Fruit fly (Drosophila melanogaster) whole organism, embryonic: ENCODE data around the gene CG12239.

Experiments used
- Bgb ChIP-seq: fragments of 200-800 bp; sonication (Bioruptor generic); IDR thresholded peaks from 2 replicates; pipeline ENCODE4 v1.3.6; 2022; ENCODE audit warnings: missing biosample characterization, missing genetic modification characterization; ENCODE audit not compliant: partially characterized antibody
- Bteb2 ChIP-seq: fragments of 200-800 bp; sonication (Bioruptor generic); optimal IDR thresholded peaks from 2 replicates; lab custom pipeline; 2016; ENCODE audit warnings: missing biosample characterization, missing genetic modification characterization
- CG1024 ChIP-seq: fragments of 200-800 bp; sonication (Bioruptor generic); IDR thresholded peaks from 2 replicates; pipeline ENCODE4 v1.3.6; 2022; ENCODE audit warnings: missing biosample characterization, missing genetic modification characterization
- CG11085 ChIP-seq: fragments of 200-800 bp; sonication (Bioruptor generic); IDR thresholded peaks from 2 replicates; pipeline ENCODE4 v1.3.6; 2022; ENCODE audit warnings: missing biosample characterization, missing genetic modification characterization
- CG12104 ChIP-seq: fragments of 200-800 bp; sonication (Bioruptor generic); optimal IDR thresholded peaks from 3 replicates; lab custom pipeline; 2016; ENCODE audit warnings: missing biosample characterization, missing genetic modification characterization
- CG12219 ChIP-seq: fragments of 200-800 bp; sonication (Bioruptor generic); optimal IDR thresholded peaks from 3 replicates; lab custom pipeline; 2018; ENCODE audit warnings: missing biosample characterization, mild to moderate bottlenecking, missing genetic modification characterization
- CG12391 ChIP-seq: fragments of 200-800 bp; sonication (Bioruptor generic); optimal IDR thresholded peaks from 3 replicates; lab custom pipeline; 2018; ENCODE audit warnings: missing biosample characterization, mild to moderate bottlenecking, missing genetic modification characterization, moderate library complexity
- CG14050 ChIP-seq: fragments of 200-800 bp; sonication (Bioruptor generic); IDR thresholded peaks from 3 replicates; pipeline ENCODE4 v1.3.6; 2022; ENCODE audit warnings: missing biosample characterization, missing genetic modification characterization
- CG16779 ChIP-seq: fragments of 200-800 bp; sonication (Bioruptor generic); IDR thresholded peaks from 2 replicates; pipeline ENCODE4 v1.3.6; 2022; ENCODE audit warnings: missing biosample characterization, missing genetic modification characterization
- CG16813 ChIP-seq: fragments of 200-800 bp; sonication (Bioruptor generic); IDR thresholded peaks from 3 replicates; pipeline ENCODE4 v1.3.6; 2022; ENCODE audit warnings: missing biosample characterization, missing genetic modification characterization; ENCODE audit not compliant: partially characterized antibody
- CG18011 ChIP-seq: fragments of 200-800 bp; sonication (Bioruptor generic); optimal IDR thresholded peaks from 2 replicates; lab custom pipeline; 2017; ENCODE audit warnings: missing biosample characterization, missing genetic modification characterization, mild to moderate bottlenecking, moderate library complexity, missing genotype
- CG1832 ChIP-seq: fragments of 200-800 bp; sonication (Bioruptor generic); optimal IDR thresholded peaks from 2 replicates; lab custom pipeline; 2017; ENCODE audit warnings: missing biosample characterization, mild to moderate bottlenecking, missing genetic modification characterization, inconsistent platforms
- CG30020 ChIP-seq: fragments of 200-800 bp; optimal IDR thresholded peaks from 2 replicates; lab custom pipeline; 2019; ENCODE audit warnings: missing biosample characterization, mild to moderate bottlenecking, missing genetic modification characterization, moderate library complexity
- CG3838 ChIP-seq: fragments of 200-800 bp; sonication (Bioruptor generic); optimal IDR thresholded peaks from 3 replicates; lab custom pipeline; 2016; ENCODE audit warnings: missing biosample characterization, missing genetic modification characterization
- CG3847 ChIP-seq: fragments of 200-800 bp; sonication (Bioruptor generic); IDR thresholded peaks from 2 replicates; pipeline ENCODE4 v1.3.6; 2022; ENCODE audit warnings: missing biosample characterization, missing genetic modification characterization
- CG4328 ChIP-seq: fragments of 200-800 bp; sonication (Bioruptor generic); optimal IDR thresholded peaks from 3 replicates; lab custom pipeline; 2017; ENCODE audit warnings: missing biosample characterization, missing genetic modification reagents, missing genetic modification characterization
- CG9932 ChIP-seq: fragments of 200-800 bp; sonication (Bioruptor generic); IDR thresholded peaks from 2 replicates; pipeline ENCODE4 v1.3.6; 2022; ENCODE audit warnings: missing biosample characterization, missing genetic modification characterization
- CHES-1-like ChIP-seq: fragments of 200-800 bp; sonication (Bioruptor generic); optimal IDR thresholded peaks from 2 replicates; lab custom pipeline; 2016; ENCODE audit warnings: missing biosample characterization, missing genetic modification characterization
- D ChIP-seq, 2 experiments: fragments of 200-800 bp in 1 of 2; fragments of >200 bp in 1 of 2; sonication (Bioruptor generic) in 1 of 2; optimal IDR thresholded peaks; 2 replicates in 1 of 2; 3 replicates in 1 of 2; lab custom pipeline; 2017; ENCODE audit warnings: mild to moderate bottlenecking in 1 of 2, missing biosample characterization in 1 of 2, missing genetic modification characterization in 1 of 2, missing genetic modification reagents in 1 of 2
- Deaf1 ChIP-seq: fragments of 200-800 bp; optimal IDR thresholded peaks from 3 replicates; lab custom pipeline; 2019; ENCODE audit warnings: missing biosample characterization, mild to moderate bottlenecking, missing genetic modification characterization, moderate library complexity
- Dip3 ChIP-seq: fragments of 200-800 bp; sonication (Bioruptor generic); optimal IDR thresholded peaks from 3 replicates; lab custom pipeline; 2016; ENCODE audit warnings: missing biosample characterization, missing genetic modification characterization
- Fer1 ChIP-seq: fragments of 200-800 bp; sonication (Bioruptor generic); optimal IDR thresholded peaks from 2 replicates; lab custom pipeline; 2017; ENCODE audit warnings: missing biosample characterization, mild to moderate bottlenecking, missing genetic modification characterization
- Hmr ChIP-seq: fragments of 200-800 bp; sonication (Bioruptor generic); optimal IDR thresholded peaks from 3 replicates; lab custom pipeline; 2017; ENCODE audit warnings: mild to moderate bottlenecking, missing biosample characterization, missing genetic modification reagents, missing genetic modification characterization
- Mes4 ChIP-seq: fragments of 200-800 bp; sonication (Bioruptor generic); optimal IDR thresholded peaks from 2 replicates; lab custom pipeline; 2016; ENCODE audit warnings: missing biosample characterization, missing genetic modification characterization
- az2 ChIP-seq: fragments of 200-800 bp; sonication (Bioruptor generic); optimal IDR thresholded peaks from 3 replicates; lab custom pipeline; 2016; ENCODE audit warnings: missing biosample characterization, missing genetic modification characterization
- da ChIP-seq: fragments of 200-800 bp; sonication (Bioruptor generic); optimal IDR thresholded peaks from 2 replicates; lab custom pipeline; 2016; ENCODE audit warnings: missing biosample characterization, missing genetic modification characterization
- dan ChIP-seq: fragments of 200-800 bp; sonication (Bioruptor generic); IDR thresholded peaks from 2 replicates; pipeline ENCODE4 v1.3.6; 2022; ENCODE audit warnings: missing biosample characterization, missing genetic modification characterization
- dati ChIP-seq: fragments of 200-800 bp; sonication (Bioruptor generic); IDR thresholded peaks from 2 replicates; pipeline ENCODE4 v1.3.6; 2022; ENCODE audit warnings: missing biosample characterization, missing genetic modification characterization
- dysf ChIP-seq: fragments of 200-800 bp; sonication (Bioruptor generic); IDR thresholded peaks from 3 replicates; pipeline ENCODE4 v1.3.6; 2022; ENCODE audit warnings: missing biosample characterization, missing genetic modification characterization
- en ChIP-seq: fragments of 200-800 bp; sonication (Bioruptor generic); optimal IDR thresholded peaks from 2 replicates; lab custom pipeline; 2016; ENCODE audit warnings: missing biosample characterization, missing genetic modification characterization
- eve ChIP-seq, 2 experiments: fragments of >200 bp; optimal IDR thresholded peaks; 2 replicates each; lab custom pipeline; 2017; ENCODE audit warnings: missing biosample characterization in 2 of 2, missing genetic modification characterization in 2 of 2
- eyg ChIP-seq: fragments of 200-800 bp; sonication (Bioruptor generic); optimal IDR thresholded peaks from 3 replicates; lab custom pipeline; 2016; ENCODE audit warnings: missing biosample characterization, missing genetic modification characterization
- fd64A ChIP-seq: fragments of 200-800 bp; sonication (Bioruptor generic); optimal IDR thresholded peaks from 3 replicates; lab custom pipeline; 2018; ENCODE audit warnings: missing biosample characterization, mild to moderate bottlenecking, missing genetic modification characterization
- gce ChIP-seq: fragments of 200-800 bp; sonication (Bioruptor generic); IDR thresholded peaks from 3 replicates; pipeline ENCODE4 v1.3.6; 2022; ENCODE audit warnings: missing biosample characterization, missing genetic modification characterization
- gcm ChIP-seq: fragments of 200-800 bp; sonication (Bioruptor generic); optimal IDR thresholded peaks from 2 replicates; lab custom pipeline; 2019; ENCODE audit warnings: missing biosample characterization, mild to moderate bottlenecking, missing genetic modification characterization, moderate library complexity
- hkb ChIP-seq, 2 experiments: fragments of 200-800 bp in 1 of 2; fragments of >200 bp in 1 of 2; sonication (Bioruptor generic) in 1 of 2; IDR thresholded peaks in 1 of 2; optimal IDR thresholded peaks in 1 of 2; 2 replicates each; pipeline versions ENCODE4 v1.3.6 to Lab custom; 2017 to 2022; ENCODE audit warnings: missing biosample characterization in 1 of 2, missing genetic modification characterization in 1 of 2
- insv ChIP-seq, 2 experiments: fragments of 200-800 bp; sonication (Bioruptor generic); optimal IDR thresholded peaks; 3 replicates each; lab custom pipeline; 2016 to 2018; ENCODE audit warnings: missing biosample characterization in 2 of 2, missing genetic modification characterization in 2 of 2
- klu ChIP-seq: fragments of 200-800 bp; sonication (Bioruptor generic); IDR thresholded peaks from 2 replicates; pipeline ENCODE4 v1.3.6; 2022; ENCODE audit warnings: missing biosample characterization, missing genetic modification characterization
- pum ChIP-seq: fragments of 200-800 bp; sonication (Bioruptor generic); optimal IDR thresholded peaks from 2 replicates; lab custom pipeline; 2016; ENCODE audit warnings: missing biosample characterization, missing genetic modification characterization
- row ChIP-seq: fragments of 200-800 bp; sonication (Bioruptor generic); IDR thresholded peaks from 3 replicates; pipeline ENCODE4 v1.3.6; 2022; ENCODE audit warnings: missing biosample characterization, missing genetic modification characterization
- sens ChIP-seq: fragments of 200-800 bp; sonication (Bioruptor generic); peaks from one replicate; lab custom pipeline; 2016; ENCODE audit warnings: missing biosample characterization, missing genetic modification characterization
- sens-2 ChIP-seq: fragments of 200-800 bp; sonication (Bioruptor generic); IDR thresholded peaks from 2 replicates; pipeline ENCODE4 v1.3.6; 2022; ENCODE audit warnings: missing biosample characterization, missing genetic modification characterization
- shn ChIP-seq: fragments of 200-800 bp; sonication (Bioruptor generic); optimal IDR thresholded peaks from 3 replicates; lab custom pipeline; 2016; ENCODE audit warnings: missing biosample characterization, missing genetic modification characterization
- slbo ChIP-seq: fragments of 200-800 bp; sonication (Bioruptor generic); IDR thresholded peaks from 2 replicates; pipeline ENCODE4 v1.3.6; 2022; ENCODE audit warnings: missing biosample characterization, missing genetic modification characterization
- slp2 ChIP-seq: fragments of 200-800 bp; sonication (Bioruptor generic); optimal IDR thresholded peaks from 2 replicates; lab custom pipeline; 2016; ENCODE audit warnings: missing biosample characterization, missing genetic modification characterization
- tio ChIP-seq: fragments of 200-800 bp; sonication (Bioruptor generic); optimal IDR thresholded peaks from 2 replicates; lab custom pipeline; 2017; ENCODE audit warnings: missing biosample characterization, missing genetic modification characterization, inconsistent platforms
- unpg ChIP-seq: fragments of 200-800 bp; sonication (Bioruptor generic); optimal IDR thresholded peaks from 3 replicates; lab custom pipeline; 2018; ENCODE audit warnings: missing biosample characterization, mild to moderate bottlenecking, missing genetic modification characterization, moderate library complexity
- yki ChIP-seq: fragments of >200 bp; optimal IDR thresholded peaks from 3 replicates; lab custom pipeline; 2018
- z ChIP-seq: fragments of 200-800 bp; sonication (Bioruptor generic); IDR thresholded peaks from 3 replicates; pipeline ENCODE4 v1.3.6; 2022; ENCODE audit warnings: missing biosample characterization, missing genetic modification characterization
- zf30C ChIP-seq: fragments of 200-800 bp; sonication (Bioruptor generic); optimal IDR thresholded peaks from 3 replicates; lab custom pipeline; 2018; ENCODE audit warnings: missing biosample characterization, mild to moderate bottlenecking, missing genetic modification characterization

CG12239 gene

dm6 chrX:5744992-5745732, 46.8 kb upstream of the CG12239 start (continued):
- peak; percentile 50; the same call in 1 of the 3 replicates for TF ChIP-seq CG16813 (GFP tag; lab: Robert Waterston, UW)
- no peak for TF ChIP-seq CG11085
- no peak for TF ChIP-seq klu
- TF ChIP-seq unpg (GFP tag; lab: Kevin White, UChicago): no peak
- TF ChIP-seq gcm (GFP tag; lab: Kevin White, UChicago): no peak
- no peak for TF ChIP-seq zf30C (GFP tag; lab: Kevin White, UChicago)
- TF ChIP-seq CG4328: no peak
- no peak for TF ChIP-seq hkb (optimal IDR thresholded peaks at IDR 0.05; lab: Kevin White, UChicago)
- no peak for TF ChIP-seq hkb (GFP tag; IDR thresholded peaks at IDR 0.05; lab: Robert Waterston, UW)
- TF ChIP-seq slbo (GFP tag; lab: Robert Waterston, UW): peak; percentile 61
- TF ChIP-seq CG30020 (tag; lab: Kevin White, UChicago): no peak
- TF ChIP-seq sens (GFP tag; lab: Kevin White, UChicago): peak; percentile 84
- TF ChIP-seq CG1024: no peak
- no peak for TF ChIP-seq fd64A
- peak; percentile 62; the same call in 2 of the 3 replicates for TF ChIP-seq z
- TF ChIP-seq CG3838: no peak
- no peak for TF ChIP-seq insv (GFP tag; optimal IDR thresholded peaks at IDR 0.05; lab: Kevin White, UChicago)
- TF ChIP-seq Mes4 (GFP tag; lab: Kevin White, UChicago): no peak
- peak; percentile 17 for TF ChIP-seq az2
- no peak for TF ChIP-seq Deaf1
- TF ChIP-seq eyg (GFP tag; lab: Kevin White, UChicago): no peak
- TF ChIP-seq pum: peak; percentile 10
- no peak for TF ChIP-seq CG12219 (GFP tag; lab: Kevin White, UChicago)
- TF ChIP-seq Bteb2 (GFP tag; lab: Kevin White, UChicago): no peak
- no peak for TF ChIP-seq Fer1 (GFP tag; lab: Kevin White, UChicago)
- peak; percentile 1 for TF ChIP-seq CG12391 (tag; lab: Kevin White, UChicago)
- TF ChIP-seq Bgb (GFP tag; lab: Robert Waterston, UW): peak; percentile 70
- no peak for TF ChIP-seq en (GFP tag; lab: Kevin White, UChicago)
- no peak for TF ChIP-seq dati
- TF ChIP-seq tio (GFP tag; lab: Kevin White, UChicago): peak; percentile 12
- TF ChIP-seq slp2 (GFP tag; lab: Kevin White, UChicago): no peak
- 0 out of 2 replicates have a peak, but pooled peaks have one; percentile 14 for TF ChIP-seq CG16779 (GFP tag; lab: Robert Waterston, UW)
- no peak for TF ChIP-seq sens-2
- no peak for TF ChIP-seq CG3847 (GFP tag; lab: Robert Waterston, UW)
- TF ChIP-seq D (optimal IDR thresholded peaks at IDR 0.05; lab: Kevin White, UChicago): no peak
- TF ChIP-seq D (GFP tag; optimal IDR thresholded peaks at IDR 0.05; lab: Kevin White, UChicago): peak; percentile 15
- no peak for TF ChIP-seq yki (lab: Kevin White, UChicago)
- no peak for TF ChIP-seq CG14050 (GFP tag; lab: Robert Waterston, UW)
- TF ChIP-seq dan (GFP tag; lab: Robert Waterston, UW): no peak
- TF ChIP-seq eve (GFP tag; optimal IDR thresholded peaks at IDR 0.05; lab: Kevin White, UChicago): no peak
- TF ChIP-seq CG9932 (GFP tag; lab: Robert Waterston, UW): peak; percentile 62
- TF ChIP-seq CHES-1-like: no peak
- no peak for TF ChIP-seq da (GFP tag; lab: Kevin White, UChicago)
- TF ChIP-seq CG12104: no peak
- peak; percentile 81 for TF ChIP-seq row (GFP tag; lab: Robert Waterston, UW)
- TF ChIP-seq CG18011 (GFP tag; lab: Kevin White, UChicago): no peak
- no peak for TF ChIP-seq shn
- TF ChIP-seq CG1832 (GFP tag; lab: Kevin White, UChicago): peak; percentile 79
- no peak for TF ChIP-seq gce (GFP tag; lab: Robert Waterston, UW)
- peak; percentile 41 for TF ChIP-seq Hmr
- peak; percentile 27 for TF ChIP-seq Dip3 (GFP tag; lab: Kevin White, UChicago)
- no peak for TF ChIP-seq dysf (GFP tag; lab: Robert Waterston, UW)
